Worm (Caenorhabditis elegans) whole organism, L4/young adult: ENCODE data around the gene srh-105.
"Not testable (repeated sequence)": the region's sequence is repeated elsewhere in the genome, so short reads cannot be mapped to it uniquely, and the experiment has no call there.

ENCODE experiments used
- W03F9.2 ChIP-seq: fragments of 150-350 bp; optimal IDR thresholded peaks from 2 replicates; lab custom pipeline; 2014; ENCODE audit warnings: missing biosample characterization, missing genetic modification characterization
- dao-5 ChIP-seq: sonication (generic microtip); optimal IDR thresholded peaks from 2 replicates; lab custom pipeline; 2016; ENCODE audit warnings: missing genotype, missing genetic modification characterization, moderate library complexity, missing compliant biosample characterization
- him-1 ChIP-seq: sonication (generic microtip); optimal IDR thresholded peaks from 2 replicates; lab custom pipeline; 2016; ENCODE audit warnings: missing genotype, missing genetic modification reagents, missing genetic modification characterization, missing compliant biosample characterization

The srh-105 gene

ce11 chrII:509230-509629 is at the start of gene srh-105:
Gene srh-105 (minus strand): TSS chrII:509330.
- TF ChIP-seq W03F9.2 (no peak), dao-5 (tag; lab: Kevin White, UChicago) (no peak), him-1 (no peak)

- TF ChIP-seq W03F9.2 (no peak), dao-5 (tag; lab: Kevin White, UChicago) (no peak), him-1 (no peak)
Observed at ce11 chrII:556185-556584, 47.1 kb upstream of the srh-105 start, which contains the start of the genes C09E8.1 and C09E8.6. Gene C09E8.1 (plus strand): TSS chrII:556485. Gene C09E8.6 (plus strand): TSS chrII:556497.

- TF ChIP-seq dao-5 (tag; lab: Kevin White, UChicago), result no peak
- no peak for TF ChIP-seq him-1
- TF ChIP-seq W03F9.2, result no peak
Observed at ce11 chrII:555371-555770, 46.2 kb upstream of the srh-105 start.

DNA sequence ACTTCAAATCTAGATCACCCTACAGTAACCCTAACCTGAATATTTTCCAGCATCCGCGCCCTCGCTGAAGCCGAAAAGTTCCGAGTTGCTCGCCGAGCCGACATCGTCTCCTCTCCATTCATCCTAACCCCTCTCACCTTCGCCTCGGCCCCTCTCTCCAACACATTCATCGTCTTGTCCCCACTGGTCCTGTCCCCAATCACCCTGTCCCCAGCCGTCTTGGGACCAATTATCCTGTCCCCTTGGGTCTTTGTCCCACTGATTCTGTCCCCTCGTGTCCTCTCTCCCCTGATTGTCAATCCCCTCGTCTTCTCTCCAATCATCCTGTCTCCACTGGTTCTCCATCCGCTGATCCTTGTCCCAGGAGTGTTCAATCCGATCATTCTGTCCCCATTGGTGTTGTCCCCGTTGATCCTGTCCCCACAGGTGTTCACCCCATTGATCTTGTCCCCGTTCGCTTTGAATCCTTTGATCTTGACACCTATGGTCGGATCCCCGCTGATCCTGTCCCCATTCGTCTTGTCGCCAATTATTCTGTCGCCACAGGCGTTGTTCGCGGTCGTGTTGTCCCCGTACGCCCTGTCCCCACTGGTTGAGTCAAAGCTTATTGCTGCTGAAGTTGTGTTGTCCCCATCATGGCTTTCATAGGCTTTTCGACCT is 42.2 kb upstream of the srh-105 start, which contains the start of gene lips-7:
TSS of gene lips-7 (plus strand) at position 610 of the 660 bp plus-strand sequence.
- no peak for TF ChIP-seq W03F9.2
- TF ChIP-seq dao-5 (tag; lab: Kevin White, UChicago), result no peak
- TF ChIP-seq him-1, result no peak

- TF ChIP-seq W03F9.2, result no peak
- TF ChIP-seq dao-5 (tag; lab: Kevin White, UChicago), result no peak
- TF ChIP-seq him-1, result no peak
Observed at ce11 chrII:549501-549900, 40.4 kb upstream of the srh-105 start.

DNA sequence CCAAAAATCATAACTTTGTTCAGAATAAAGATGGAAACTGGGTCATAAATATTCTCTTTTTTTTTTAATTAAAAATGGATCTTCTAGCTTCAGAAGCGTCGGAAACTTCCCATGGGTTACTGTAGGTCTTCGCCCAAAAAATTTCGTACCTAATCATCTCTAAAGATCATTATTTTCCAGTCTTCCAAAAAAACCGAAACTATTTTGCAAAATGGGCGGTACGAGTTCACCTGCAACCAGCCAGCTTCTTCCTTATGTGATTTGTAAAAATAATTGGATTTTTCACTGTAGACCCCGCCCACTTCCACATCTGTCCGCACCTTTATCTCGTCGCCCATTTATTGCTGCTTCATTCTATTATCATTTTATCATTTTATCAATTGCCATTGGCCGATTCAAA is 37.3 kb upstream of the srh-105 start, which contains the start of gene mlt-10:
TSS of gene mlt-10 (plus strand) at position 301 of the 400 bp plus-strand sequence.
- TF ChIP-seq dao-5 (tag; lab: Kevin White, UChicago) (no peak), him-1 (no peak), W03F9.2 (no peak)

- TF ChIP-seq W03F9.2, result no peak
- TF ChIP-seq dao-5 (tag; lab: Kevin White, UChicago), result no peak
- no peak for TF ChIP-seq him-1
Observed at ce11 chrII:542416-542815, 33.3 kb upstream of the srh-105 start.

ce11 chrII:536775-537174 is 27.6 kb upstream of the srh-105 start, which contains the start of gene T27A1.2:
Gene T27A1.2 (minus strand): TSS chrII:536875.
- no peak for TF ChIP-seq dao-5 (tag; lab: Kevin White, UChicago)
- no peak for TF ChIP-seq him-1
- TF ChIP-seq W03F9.2, result no peak

- TF ChIP-seq him-1; W03F9.2; dao-5 (tag; lab: Kevin White, UChicago): not testable (repeated sequence)
Observed at ce11 chrII:535226-535625, 26.1 kb upstream of the srh-105 start, which contains the start of gene T27A1.3. Gene T27A1.3 (plus strand): TSS chrII:535526.

DNA sequence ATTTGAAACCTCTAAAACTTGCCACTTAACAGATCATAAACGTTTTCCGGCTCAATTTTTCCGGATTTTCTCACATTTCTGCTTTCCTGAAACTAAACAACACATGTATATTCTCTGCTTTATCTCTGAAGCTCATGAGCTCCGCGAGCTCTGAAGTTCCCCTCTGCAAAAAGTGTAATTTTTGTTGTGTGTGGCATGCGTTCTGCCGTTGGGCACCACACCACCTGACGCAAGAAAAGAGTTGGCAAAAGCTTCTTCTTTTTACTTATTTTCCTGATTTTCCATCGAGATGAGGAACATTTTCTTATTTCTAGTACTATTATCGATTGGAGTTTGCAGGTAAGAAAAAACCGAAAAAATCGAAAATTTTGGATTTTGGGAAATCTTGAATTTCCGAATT is 17.2 kb upstream of the srh-105 start, which contains the start of gene lgc-34:
TSS of gene lgc-34 (plus strand) at position 200 of the 400 bp plus-strand sequence.
- TF ChIP-seq W03F9.2 (no peak), him-1 (no peak), dao-5 (tag; lab: Kevin White, UChicago) (no peak)

ce11 chrII:522302-522701 is 13.2 kb upstream of the srh-105 start, which contains the start of gene slc-36.2:
Gene slc-36.2 (plus strand): TSS chrII:522602.
- no peak for TF ChIP-seq W03F9.2
- no peak for TF ChIP-seq him-1
- TF ChIP-seq dao-5 (tag; lab: Kevin White, UChicago), result no peak

DNA sequence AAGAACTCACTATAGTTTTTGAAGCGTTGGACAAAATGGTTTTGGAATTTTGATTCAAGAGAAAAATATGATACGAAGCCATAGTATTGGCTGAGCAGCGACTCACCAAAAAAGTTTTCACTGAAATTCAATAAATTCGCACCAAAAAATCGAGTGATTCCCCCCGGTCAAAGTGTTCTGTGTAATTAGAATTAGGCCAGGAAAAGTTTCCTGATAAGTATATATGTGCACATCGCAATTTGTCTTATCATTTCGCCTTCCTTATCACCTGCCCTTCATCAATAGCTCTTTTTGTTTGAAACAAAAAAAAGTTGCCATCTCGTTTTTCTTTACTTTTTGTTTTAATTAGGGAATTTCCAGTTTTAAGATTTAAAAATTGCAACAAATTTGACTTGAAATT is 12.6 kb upstream of the srh-105 start:
- no peak for TF ChIP-seq him-1
- TF ChIP-seq W03F9.2, result no peak
- no peak for TF ChIP-seq dao-5 (tag; lab: Kevin White, UChicago)

DNA sequence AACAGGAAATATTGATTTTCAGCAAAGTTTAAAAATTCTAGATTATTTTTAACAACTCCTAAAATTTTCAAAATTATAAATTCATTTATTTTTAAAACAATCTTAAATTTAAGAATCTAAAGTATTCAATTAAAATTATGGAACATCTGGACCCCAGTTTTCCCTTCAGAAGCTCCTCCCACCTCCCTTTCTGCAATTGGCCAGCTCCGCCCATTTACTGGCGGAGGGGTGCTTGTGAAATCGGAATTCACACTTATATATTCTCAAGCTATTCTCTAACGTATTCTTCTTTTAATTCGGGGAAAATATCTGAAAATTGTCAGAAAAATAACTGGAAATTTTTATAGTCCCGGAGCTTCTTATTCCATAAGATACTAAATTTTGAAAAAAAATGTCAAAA is 6.6 kb upstream of the srh-105 start, which contains the start of gene mab-9:
TSS of gene mab-9 (plus strand) at position 260 of the 400 bp plus-strand sequence.
- TF ChIP-seq him-1 (no peak), W03F9.2 (no peak), dao-5 (tag; lab: Kevin White, UChicago) (no peak)

ce11 chrII:512630-513029 is 3.5 kb upstream of the srh-105 start:
- TF ChIP-seq him-1, result no peak
- TF ChIP-seq dao-5 (tag; lab: Kevin White, UChicago), result no peak
- TF ChIP-seq W03F9.2, result no peak

- TF ChIP-seq him-1 (no peak), dao-5 (tag; lab: Kevin White, UChicago) (no peak), W03F9.2 (no peak)
Observed at ce11 chrII:511968-512367, 2.8 kb upstream of the srh-105 start.
